Worm (Caenorhabditis elegans) whole organism, young adult: ENCODE measurements around the gene Y39A1A.3.

ENCODE experiments used
- B0035.1 ChIP-seq: sonication (generic microtip); optimal IDR thresholded peaks from 2 replicates; lab custom pipeline; 2016; ENCODE audit warnings: missing genetic modification characterization, mild to moderate bottlenecking, missing compliant biosample characterization, missing genotype, missing genetic modification reagents
- B0261.1 ChIP-seq: sonication (generic microtip); optimal IDR thresholded peaks from 2 replicates; lab custom pipeline; 2016; ENCODE audit warnings: mild to moderate bottlenecking, missing genetic modification characterization, moderate library complexity, missing compliant biosample characterization
- F10E7.11 ChIP-seq: sonication (generic microtip); optimal IDR thresholded peaks from 2 replicates; lab custom pipeline; 2017; ENCODE audit warnings: mild to moderate bottlenecking, missing genetic modification characterization, moderate library complexity, missing compliant biosample characterization
- F57A8.1 ChIP-seq: fragments of 200-800 bp; sonication (Bioruptor generic); optimal IDR thresholded peaks from 2 replicates; lab custom pipeline; 2018; ENCODE audit warnings: mild to moderate bottlenecking, missing genetic modification characterization, moderate library complexity, missing compliant biosample characterization
- K11D2.4 ChIP-seq: fragments of 200-800 bp; sonication (Bioruptor generic); IDR thresholded peaks from 2 replicates; pipeline ENCODE4 v1.3.6; 2022; ENCODE audit warnings: missing genetic modification reagents, missing genetic modification characterization, missing compliant biosample characterization
- K12H6.12 ChIP-seq: fragments of 200-800 bp; sonication (Bioruptor generic); optimal IDR thresholded peaks from 2 replicates; lab custom pipeline; 2018; ENCODE audit warnings: mild to moderate bottlenecking, missing genetic modification characterization, missing compliant biosample characterization
- T26A5.8 ChIP-seq: sonication (generic microtip); optimal IDR thresholded peaks from 2 replicates; lab custom pipeline; 2016; ENCODE audit warnings: missing genetic modification characterization, missing compliant biosample characterization
- Y56A3A.18 ChIP-seq: fragments of 200-800 bp; sonication (Bioruptor generic); IDR thresholded peaks from 2 replicates; pipeline ENCODE4 v1.3.6; 2022; ENCODE audit warnings: missing genetic modification reagents, missing genetic modification characterization, missing compliant biosample characterization
- ama-1 ChIP-seq, 3 experiments: fragments of 150-350 bp in 1 of 3; sonication (generic microtip) in 2 of 3; optimal IDR thresholded peaks; 2 replicates each; lab custom pipeline; 2014 to 2018; ENCODE audit warnings: missing biosample characterization in 2 of 3, missing genetic modification characterization in 2 of 3, missing genetic modification reagents in 2 of 3
- aptf-3 ChIP-seq: fragments of 200-800 bp; sonication (Bioruptor generic); IDR thresholded peaks from 2 replicates; pipeline ENCODE4 v1.3.6; 2022; ENCODE audit warnings: missing genetic modification characterization, missing compliant biosample characterization
- attf-6 ChIP-seq: fragments of 200-800 bp; sonication (Bioruptor generic); IDR thresholded peaks from 2 replicates; pipeline ENCODE4 v1.3.6; 2022; ENCODE audit warnings: missing genetic modification reagents, missing genetic modification characterization, missing compliant biosample characterization
- bed-2 ChIP-seq: fragments of 200-800 bp; sonication (Bioruptor generic); IDR thresholded peaks from 2 replicates; pipeline ENCODE4 v1.3.6; 2022; ENCODE audit warnings: missing genetic modification reagents, missing genetic modification characterization, missing compliant biosample characterization
- ccch-3 ChIP-seq: fragments of 200-800 bp; sonication (Bioruptor generic); optimal IDR thresholded peaks from 2 replicates; lab custom pipeline; 2018; ENCODE audit warnings: mild to moderate bottlenecking, missing genetic modification characterization, missing compliant biosample characterization
- cebp-2 ChIP-seq: fragments of 200-800 bp; sonication (Bioruptor generic); IDR thresholded peaks from 2 replicates; pipeline ENCODE4 v1.3.6; 2022; ENCODE audit warnings: missing genetic modification characterization, missing compliant biosample characterization
- ceh-40 ChIP-seq: fragments of 200-800 bp; sonication (Bioruptor generic); IDR thresholded peaks from 2 replicates; pipeline ENCODE4 v1.3.6; 2022; ENCODE audit warnings: missing genetic modification characterization, missing compliant biosample characterization
- die-1 ChIP-seq: sonication (generic microtip); optimal IDR thresholded peaks from 2 replicates; lab custom pipeline; 2016; ENCODE audit warnings: missing genotype, mild to moderate bottlenecking, missing genetic modification characterization, missing compliant biosample characterization
- dox-1 ChIP-seq: fragments of 200-800 bp; sonication (Bioruptor generic); IDR thresholded peaks from 2 replicates; pipeline ENCODE4 v1.3.6; 2022; ENCODE audit warnings: missing genetic modification reagents, missing genetic modification characterization, missing compliant biosample characterization
- dpl-1 ChIP-seq: fragments of 150-350 bp; optimal IDR thresholded peaks from 2 replicates; lab custom pipeline; 2014; ENCODE audit warnings: missing biosample characterization, missing genetic modification reagents, missing genetic modification characterization
- efl-1 ChIP-seq: fragments of 150-350 bp; optimal IDR thresholded peaks from 2 replicates; lab custom pipeline; 2014; ENCODE audit warnings: missing biosample characterization, missing genetic modification reagents, missing genetic modification characterization
- egl-44 ChIP-seq: fragments of 200-800 bp; sonication (Bioruptor generic); IDR thresholded peaks from 2 replicates; pipeline ENCODE4 v1.3.6; 2022; ENCODE audit warnings: missing genetic modification reagents, missing genetic modification characterization, missing compliant biosample characterization
- ekl-4 ChIP-seq: fragments of 200-800 bp; sonication (Bioruptor generic); IDR thresholded peaks from 2 replicates; pipeline ENCODE4 v1.3.6; 2022; ENCODE audit warnings: missing genetic modification reagents, missing genetic modification characterization, missing compliant biosample characterization
- him-1 ChIP-seq: sonication (generic microtip); optimal IDR thresholded peaks from 2 replicates; lab custom pipeline; 2016; ENCODE audit warnings: missing genotype, missing genetic modification reagents, missing genetic modification characterization, missing compliant biosample characterization
- hmg-1.2 ChIP-seq: fragments of 200-800 bp; sonication (Bioruptor generic); IDR thresholded peaks from 2 replicates; pipeline ENCODE4 v1.3.6; 2022; ENCODE audit warnings: missing genetic modification reagents, missing genetic modification characterization, missing compliant biosample characterization
- lag-1 ChIP-seq: fragments of 200-800 bp; sonication (Bioruptor generic); IDR thresholded peaks from 2 replicates; pipeline ENCODE4 v1.3.6; 2022; ENCODE audit warnings: missing genetic modification reagents, missing genetic modification characterization, missing compliant biosample characterization
- let-526 ChIP-seq: fragments of 200-800 bp; sonication (Bioruptor generic); IDR thresholded peaks from 2 replicates; pipeline ENCODE4 v1.3.6; 2022; ENCODE audit warnings: missing genetic modification reagents, missing genetic modification characterization, missing compliant biosample characterization
- let-607 ChIP-seq, 2 experiments: fragments of 200-800 bp in 1 of 2; sonication (Bioruptor generic) in 1 of 2; sonication (generic microtip) in 1 of 2; optimal IDR thresholded peaks; 2 replicates each; lab custom pipeline; 2016 to 2018; ENCODE audit warnings: mild to moderate bottlenecking in 2 of 2, missing compliant biosample characterization in 2 of 2, missing genetic modification characterization in 2 of 2, moderate library complexity in 2 of 2, missing genotype in 1 of 2
- lin-35 ChIP-seq, 3 experiments: fragments of 150-350 bp in 2 of 3; sonication (generic microtip) in 1 of 3; optimal IDR thresholded peaks; 2 replicates each; lab custom pipeline; 2014 to 2018; ENCODE audit warnings: missing biosample characterization in 3 of 3, missing genetic modification characterization in 3 of 3, missing genetic modification reagents in 3 of 3
- lin-40 ChIP-seq: sonication (generic microtip); optimal IDR thresholded peaks from 2 replicates; lab custom pipeline; 2016; ENCODE audit warnings: missing genetic modification characterization, mild to moderate bottlenecking, missing compliant biosample characterization, missing genotype, missing genetic modification reagents
- madf-10 ChIP-seq: sonication (generic microtip); optimal IDR thresholded peaks from 2 replicates; lab custom pipeline; 2016; ENCODE audit warnings: mild to moderate bottlenecking, missing genetic modification characterization, missing compliant biosample characterization
- madf-6 ChIP-seq: fragments of 200-800 bp; sonication (Bioruptor generic); IDR thresholded peaks from 2 replicates; pipeline ENCODE4 v1.3.6; 2022; ENCODE audit warnings: missing genetic modification reagents, missing genetic modification characterization, missing compliant biosample characterization
- mcd-1 ChIP-seq: fragments of 200-800 bp; sonication (Bioruptor generic); IDR thresholded peaks from 2 replicates; pipeline ENCODE4 v1.3.6; 2022; ENCODE audit warnings: missing genetic modification reagents, missing genetic modification characterization, missing compliant biosample characterization
- mel-28 ChIP-seq: sonication (generic microtip); optimal IDR thresholded peaks from 2 replicates; lab custom pipeline; 2016; ENCODE audit warnings: borderline replicate concordance, mild to moderate bottlenecking, missing genetic modification characterization, missing compliant biosample characterization
- mes-4 ChIP-seq: sonication (generic microtip); optimal IDR thresholded peaks from 2 replicates; lab custom pipeline; 2016; ENCODE audit warnings: missing genotype, missing genetic modification characterization, missing compliant biosample characterization
- nfya-2 ChIP-seq: fragments of 200-800 bp; sonication (Bioruptor generic); IDR thresholded peaks from 2 replicates; pipeline ENCODE4 v1.3.6; 2022; ENCODE audit warnings: missing genetic modification reagents, missing genetic modification characterization, missing compliant biosample characterization
- nfyb-1 ChIP-seq: fragments of 200-800 bp; sonication (Bioruptor generic); IDR thresholded peaks from 2 replicates; pipeline ENCODE4 v1.3.6; 2022; ENCODE audit warnings: missing genetic modification reagents, missing genetic modification characterization, missing compliant biosample characterization
- nhr-90 ChIP-seq: sonication (generic microtip); optimal IDR thresholded peaks from 2 replicates; lab custom pipeline; 2016; ENCODE audit warnings: missing genotype, mild to moderate bottlenecking, missing genetic modification characterization, missing compliant biosample characterization
- pha-4 ChIP-seq: fragments of 150-350 bp; sonication (generic microtip); optimal IDR thresholded peaks from 2 replicates; lab custom pipeline; 2014; ENCODE audit warnings: missing biosample characterization, missing genetic modification reagents, missing genetic modification characterization
- rcor-1 ChIP-seq: fragments of 200-800 bp; sonication (Bioruptor generic); IDR thresholded peaks from 2 replicates; pipeline ENCODE4 v1.3.6; 2022; ENCODE audit warnings: missing genetic modification reagents, missing genetic modification characterization, missing compliant biosample characterization
- rec-8 ChIP-seq, 2 experiments: sonication (generic microtip); optimal IDR thresholded peaks; 2 replicates each; lab custom pipeline; 2016; ENCODE audit warnings: mild to moderate bottlenecking in 2 of 2, missing genetic modification characterization in 2 of 2, missing genetic modification reagents in 2 of 2, missing genotype in 2 of 2, missing biosample characterization in 1 of 2, missing compliant biosample characterization in 1 of 2, moderate library complexity in 1 of 2
- repo-1 ChIP-seq: sonication (generic microtip); optimal IDR thresholded peaks from 2 replicates; lab custom pipeline; 2017; ENCODE audit warnings: mild to moderate bottlenecking, missing genetic modification characterization, missing compliant biosample characterization
- sea-2 ChIP-seq: fragments of 200-800 bp; sonication (Bioruptor generic); IDR thresholded peaks from 2 replicates; pipeline ENCODE4 v1.3.6; 2022; ENCODE audit warnings: missing genetic modification characterization, missing compliant biosample characterization
- snpc-1.3 ChIP-seq: sonication (generic microtip); optimal IDR thresholded peaks from 2 replicates; lab custom pipeline; 2017; ENCODE audit warnings: missing genetic modification characterization, mild to moderate bottlenecking, missing compliant biosample characterization, antibody characterized with exemption, moderate library complexity, missing genotype, missing genetic modification reagents; ENCODE audit not compliant: insufficient read depth
- snpc-3.4 ChIP-seq: sonication (generic microtip); optimal IDR thresholded peaks from 2 replicates; lab custom pipeline; 2017; ENCODE audit warnings: missing genetic modification characterization, mild to moderate bottlenecking, missing compliant biosample characterization, antibody characterized with exemption, moderate library complexity, missing genotype, missing genetic modification reagents
- tlf-1 ChIP-seq: fragments of 200-800 bp; sonication (Bioruptor generic); optimal IDR thresholded peaks from 2 replicates; lab custom pipeline; 2018; ENCODE audit warnings: mild to moderate bottlenecking, missing genetic modification characterization, missing compliant biosample characterization
- unc-62 ChIP-seq: fragments of 150-350 bp; optimal IDR thresholded peaks from 2 replicates; lab custom pipeline; 2014; ENCODE audit warnings: missing biosample characterization, missing genetic modification reagents, missing genetic modification characterization
- xnd-1 ChIP-seq: sonication (generic microtip); optimal IDR thresholded peaks from 2 replicates; lab custom pipeline; 2016; ENCODE audit warnings: missing genotype, missing genetic modification reagents, missing genetic modification characterization, missing compliant biosample characterization
- zfh-2 ChIP-seq: fragments of 200-800 bp; sonication (Bioruptor generic); conservative IDR thresholded peaks from 2 replicates; pipeline ENCODE4 v1.3.6; 2022; ENCODE audit warnings: missing genetic modification reagents, missing genetic modification characterization, missing compliant biosample characterization
- ztf-18 ChIP-seq: sonication (generic microtip); optimal IDR thresholded peaks from 2 replicates; lab custom pipeline; 2016; ENCODE audit warnings: missing genotype, mild to moderate bottlenecking, missing genetic modification characterization, missing compliant biosample characterization

Y39A1A.3 gene

DNA sequence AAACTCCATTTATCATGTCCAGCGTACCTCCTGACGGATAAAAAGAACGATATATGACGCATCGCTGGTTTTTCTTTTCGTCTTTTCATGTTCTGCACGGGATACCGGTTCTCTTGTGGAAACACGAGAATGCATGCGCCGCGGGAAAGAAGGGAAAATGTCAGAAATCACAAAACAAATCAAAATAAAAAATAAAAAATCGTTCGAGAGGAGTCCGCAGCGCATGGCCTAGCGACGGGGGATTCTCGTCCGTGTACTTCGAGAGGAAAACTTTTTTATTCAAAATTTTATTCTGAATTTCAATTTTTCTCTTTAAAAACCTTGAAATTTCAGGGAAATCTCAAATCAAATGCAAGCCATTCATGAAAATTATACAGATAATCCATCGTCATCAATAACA lies 24.9 kb upstream of the Y39A1A.3 start, which contains the start of the genes lron-10 and hpr-9 (continued):
- TF ChIP-seq F10E7.11 (tag; lab: Kevin White, UChicago) (no peak), nhr-90 (tag; lab: Kevin White, UChicago) (no peak), ztf-18 (tag; lab: Kevin White, UChicago) (peak; percentile 28), cebp-2 (GFP tag; lab: Robert Waterston, UW) (no peak), rec-8 (tag; optimal IDR thresholded peaks at IDR 0.05; lab: Kevin White, UChicago) (peak; percentile 42 to 78), madf-6 (peak; percentile 78), rcor-1 (GFP tag; lab: Robert Waterston, UW) (peak; percentile 76), pha-4 (tag; lab: Kevin White, UChicago) (no peak), hmg-1.2 (GFP tag; lab: Robert Waterston, UW) (0 out of 2 replicates have a peak, but pooled peaks have one; percentile 30), K12H6.12 (tag; lab: Kevin White, UChicago) (peak; percentile 71), attf-6 (GFP tag; lab: Robert Waterston, UW) (no peak), mel-28 (tag; lab: Kevin White, UChicago) (peak; percentile 69), die-1 (tag; lab: Kevin White, UChicago) (peak; percentile 1), let-607 (tag; optimal IDR thresholded peaks at IDR 0.05; lab: Kevin White, UChicago) (peak; percentile 20 to 68), Y56A3A.18 (GFP tag; lab: Robert Waterston, UW) (no peak), T26A5.8 (tag; lab: Kevin White, UChicago) (no peak), nfyb-1 (GFP tag; lab: Robert Waterston, UW) (peak; percentile 58), let-526 (GFP tag; lab: Robert Waterston, UW) (peak; percentile 48; the same call in 1 of the 2 replicates), ccch-3 (GFP tag; lab: Kevin White, UChicago) (peak; percentile 6), dpl-1 (GFP tag; lab: Kevin White, UChicago) (peak; percentile 17), repo-1 (tag; lab: Kevin White, UChicago) (peak; percentile 23), zfh-2 (GFP tag; lab: Robert Waterston, UW) (peak; percentile 60), ama-1 (optimal IDR thresholded peaks at IDR 0.05; lab: Kevin White, UChicago) (no peak), ama-1 (GFP tag; optimal IDR thresholded peaks at IDR 0.05; lab: Kevin White, UChicago) (no peak), sea-2 (GFP tag; lab: Robert Waterston, UW) (0 out of 2 replicates have a peak, but pooled peaks have one; percentile 31), B0261.1 (tag; lab: Kevin White, UChicago) (peak; percentile 12), snpc-3.4 (tag; lab: Kevin White, UChicago) (peak; percentile 40), lag-1 (no peak), tlf-1 (peak; percentile 50), lin-40 (tag; lab: Kevin White, UChicago) (peak; percentile 86), F57A8.1 (GFP tag; lab: Kevin White, UChicago) (no peak), egl-44 (GFP tag; lab: Robert Waterston, UW) (no peak), dox-1 (no peak; the same call in 1 of the 2 replicates), B0035.1 (no peak), madf-10 (peak; percentile 73), aptf-3 (GFP tag; lab: Robert Waterston, UW) (no peak), snpc-1.3 (peak; percentile 44), him-1 (peak; percentile 58), mcd-1 (GFP tag; lab: Robert Waterston, UW) (peak; percentile 82), nfya-2 (GFP tag; lab: Robert Waterston, UW) (no peak), xnd-1 (peak; percentile 25), lin-35 (GFP tag; optimal IDR thresholded peaks at IDR 0.05; lab: Kevin White, UChicago) (peak in 1 of 3 experiments; percentile 73), bed-2 (GFP tag; lab: Robert Waterston, UW) (peak; percentile 82; the same call in 1 of the 2 replicates), efl-1 (GFP tag; lab: Kevin White, UChicago) (no peak), ceh-40 (GFP tag; lab: Robert Waterston, UW) (no peak), mes-4 (no peak), unc-62 (GFP tag; lab: Kevin White, UChicago) (no peak), ekl-4 (GFP tag; lab: Robert Waterston, UW) (no peak; the same call in 1 of the 2 replicates), K11D2.4 (GFP tag; lab: Robert Waterston, UW) (peak; percentile 84)
